3 worm cellular contexts compared by ENCODE assay signal in the genomic region with DNA sequence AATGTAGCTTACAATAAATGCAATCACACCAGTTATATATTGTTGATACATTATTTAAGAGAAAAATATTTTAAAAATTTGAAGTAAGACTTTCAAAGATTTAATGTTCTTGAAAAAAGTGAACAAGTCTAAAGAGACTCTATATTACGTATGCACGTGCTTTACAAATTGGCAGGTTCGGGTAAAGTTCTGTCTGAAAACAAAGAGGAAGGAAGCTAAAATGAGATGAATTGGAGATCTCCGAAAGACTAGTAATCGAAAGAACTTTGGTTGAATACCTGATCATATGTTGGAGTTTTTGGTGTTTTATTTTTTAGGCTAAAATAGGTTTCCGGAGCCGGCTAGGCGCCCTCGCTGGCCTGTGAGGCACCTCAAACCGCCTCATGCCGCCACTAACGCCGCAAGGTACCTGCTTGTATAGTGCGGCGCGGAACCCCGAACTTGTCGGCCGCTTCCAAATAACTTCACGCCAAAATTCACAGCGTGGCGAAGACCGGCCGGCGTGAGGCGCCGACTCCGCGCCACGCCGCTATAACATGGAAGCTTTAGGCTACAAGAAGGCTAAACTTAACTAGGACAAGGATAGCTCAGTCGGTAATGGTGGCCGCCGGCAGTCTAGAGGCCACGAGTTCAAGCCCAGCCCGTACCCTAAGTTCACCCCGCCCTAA.
TF ChIP-seq lines count a peak whose summit lies in the region.

TSS of gene srx-28 (minus strand) at position 51 of the 668 bp plus-strand sequence.

TF ChIP-seq in whole organism, L1 larva, 84 proteins besides CTCF, POLR2A, EP300 and RAD21:
- TF ChIP-seq unc-62 (GFP tag; optimal IDR thresholded peaks at IDR 0.05; lab: Kevin White, UChicago) (no peak), snpc-4 (tag; optimal IDR thresholded peaks at IDR 0.05; lab: Kevin White, UChicago) (peak; percentile 8)

TF ChIP-seq in whole organism, L4 larva, 104 proteins besides CTCF, POLR2A, EP300 and RAD21:
- no peak for TF ChIP-seq ceh-20 (GFP tag; IDR thresholded peaks at IDR 0.05; lab: Robert Waterston, UW)
- TF ChIP-seq D1046.2 (GFP tag; IDR thresholded peaks at IDR 0.05; lab: Robert Waterston, UW) = no peak
- no peak for TF ChIP-seq F37D6.2 (tag; optimal IDR thresholded peaks at IDR 0.05; lab: Kevin White, UChicago)
- no peak for TF ChIP-seq tra-1 (GFP tag; IDR thresholded peaks at IDR 0.05; lab: Robert Waterston, UW)
- TF ChIP-seq aly-2 (tag; optimal IDR thresholded peaks at IDR 0.05; lab: Kevin White, UChicago) = no peak
- TF ChIP-seq F44E2.7 (GFP tag; IDR thresholded peaks at IDR 0.05; lab: Robert Waterston, UW) = no peak
- TF ChIP-seq spr-3 (GFP tag; optimal IDR thresholded peaks at IDR 0.05; lab: Kevin White, UChicago) = no peak
- no peak for TF ChIP-seq rbr-2 (tag; optimal IDR thresholded peaks at IDR 0.05; lab: Kevin White, UChicago)
- peak; percentile 37 for TF ChIP-seq aha-1 (tag; lab: Kevin White, UChicago)
- 0 out of 2 replicates have a peak, but pooled peaks have one; percentile 48 for TF ChIP-seq dmd-9 (GFP tag; IDR thresholded peaks at IDR 0.05; lab: Robert Waterston, UW)
- TF ChIP-seq mdt-29 (GFP tag; IDR thresholded peaks at IDR 0.05; lab: Robert Waterston, UW) = no peak
- TF ChIP-seq nhr-111 (GFP tag; optimal IDR thresholded peaks at IDR 0.05; lab: Kevin White, UChicago) = no peak
- TF ChIP-seq set-16 (GFP tag; IDR thresholded peaks at IDR 0.05; lab: Robert Waterston, UW) = peak; percentile 86
- TF ChIP-seq ztf-7 (tag; optimal IDR thresholded peaks at IDR 0.05; lab: Kevin White, UChicago) = no peak

TF ChIP-seq in whole organism, young adult, 124 proteins besides CTCF, POLR2A, EP300 and RAD21 (continues in another document):
- TF ChIP-seq dox-1 (GFP tag; IDR thresholded peaks at IDR 0.05; lab: Robert Waterston, UW) (peak; percentile 47; the same call in 1 of the 2 replicates), ceh-100 (GFP tag; IDR thresholded peaks at IDR 0.05; lab: Robert Waterston, UW) (no peak), B0261.1 (tag; optimal IDR thresholded peaks at IDR 0.05; lab: Kevin White, UChicago) (peak; percentile 6), F10E7.11 (tag; optimal IDR thresholded peaks at IDR 0.05; lab: Kevin White, UChicago) (no peak), Y53G8AR.9 (GFP tag; conservative IDR thresholded peaks at IDR 0.05; lab: Robert Waterston, UW) (no peak), ztf-18 (tag; optimal IDR thresholded peaks at IDR 0.05; lab: Kevin White, UChicago) (no peak), ztf-26 (tag; optimal IDR thresholded peaks at IDR 0.05; lab: Kevin White, UChicago) (no peak), F37B4.10 (GFP tag; IDR thresholded peaks at IDR 0.05; lab: Robert Waterston, UW) (0 out of 2 replicates have a peak, but pooled peaks have one; percentile 84), D2030.7 (GFP tag; IDR thresholded peaks at IDR 0.05; lab: Robert Waterston, UW) (no peak), B0336.3 (GFP tag; IDR thresholded peaks at IDR 0.05; lab: Robert Waterston, UW) (no peak), ceh-91 (GFP tag; IDR thresholded peaks at IDR 0.05; lab: Robert Waterston, UW) (no peak), attf-6 (GFP tag; IDR thresholded peaks at IDR 0.05; lab: Robert Waterston, UW) (no peak), F33H1.4 (GFP tag; IDR thresholded peaks at IDR 0.05; lab: Robert Waterston, UW) (no peak), ztf-25 (GFP tag; IDR thresholded peaks at IDR 0.05; lab: Robert Waterston, UW) (0 out of 2 replicates have a peak, but pooled peaks have one; percentile 38), B0019.2 (GFP tag; conservative IDR thresholded peaks at IDR 0.05; lab: Robert Waterston, UW) (no peak), lin-40 (tag; optimal IDR thresholded peaks at IDR 0.05; lab: Kevin White, UChicago) (no peak), gei-17 (GFP tag; optimal IDR thresholded peaks at IDR 0.05; lab: Kevin White, UChicago) (no peak), dpff-1 (tag; optimal IDR thresholded peaks at IDR 0.05; lab: Kevin White, UChicago) (no peak), K12H6.12 (tag; optimal IDR thresholded peaks at IDR 0.05; lab: Kevin White, UChicago) (no peak), F22D6.2 (tag; optimal IDR thresholded peaks at IDR 0.05; lab: Kevin White, UChicago) (no peak), sdz-38 (tag; optimal IDR thresholded peaks at IDR 0.05; lab: Kevin White, UChicago) (no peak), egl-18 (GFP tag; IDR thresholded peaks at IDR 0.05; lab: Robert Waterston, UW) (no peak), C17E4.6 (GFP tag; IDR thresholded peaks at IDR 0.05; lab: Robert Waterston, UW) (no peak), T26A5.8 (tag; optimal IDR thresholded peaks at IDR 0.05; lab: Kevin White, UChicago) (no peak), lsl-1 (GFP tag; optimal IDR thresholded peaks at IDR 0.05; lab: Kevin White, UChicago) (no peak), somi-1 (GFP tag; optimal IDR thresholded peaks at IDR 0.05; lab: Kevin White, UChicago) (no peak), attf-3 (GFP tag; conservative IDR thresholded peaks at IDR 0.05; lab: Robert Waterston, UW) (no peak), nhr-179 (tag; optimal IDR thresholded peaks at IDR 0.05; lab: Kevin White, UChicago) (no peak), bed-1 (GFP tag; IDR thresholded peaks at IDR 0.05; lab: Robert Waterston, UW) (no peak), F23B12.7 (tag; optimal IDR thresholded peaks at IDR 0.05; lab: Kevin White, UChicago; ENCODE audit: insufficient read depth) (no peak), madf-8 (GFP tag; conservative IDR thresholded peaks at IDR 0.05; lab: Robert Waterston, UW) (no peak), mcd-1 (GFP tag; IDR thresholded peaks at IDR 0.05; lab: Robert Waterston, UW) (peak; percentile 43; the same call in 1 of the 2 replicates), hmg-20 (GFP tag; IDR thresholded peaks at IDR 0.05; lab: Robert Waterston, UW) (no peak), nhr-90 (tag; optimal IDR thresholded peaks at IDR 0.05; lab: Kevin White, UChicago) (no peak), lsy-27 (tag; optimal IDR thresholded peaks at IDR 0.05; lab: Kevin White, UChicago; ENCODE audit: borderline replicate concordance, insufficient read depth) (no peak), cebp-1 (GFP tag; IDR thresholded peaks at IDR 0.05; lab: Robert Waterston, UW) (no peak), cebp-1 (tag; optimal IDR thresholded peaks at IDR 0.05; lab: Kevin White, UChicago) (no peak), unc-130 (GFP tag; optimal IDR thresholded peaks at IDR 0.05; lab: Kevin White, UChicago) (no peak), Y67H2A.10 (GFP tag; conservative IDR thresholded peaks at IDR 0.05; lab: Robert Waterston, UW) (no peak), snpc-4 (GFP tag; optimal IDR thresholded peaks at IDR 0.05; lab: Kevin White, UChicago) (no peak), snpc-4 (tag; optimal IDR thresholded peaks at IDR 0.05; lab: Kevin White, UChicago) (peak in 2 of 4 experiments; percentile 75 to 87), cebp-2 (GFP tag; IDR thresholded peaks at IDR 0.05; lab: Robert Waterston, UW) (no peak), aptf-2 (GFP tag; conservative IDR thresholded peaks at IDR 0.05; lab: Robert Waterston, UW) (no peak), lag-1 (GFP tag; IDR thresholded peaks at IDR 0.05; lab: Robert Waterston, UW) (no peak), ceh-79 (tag; optimal IDR thresholded peaks at IDR 0.05; lab: Kevin White, UChicago) (no peak), ets-4 (GFP tag; optimal IDR thresholded peaks at IDR 0.05; lab: Kevin White, UChicago) (no peak), F39B2.1 (GFP tag; IDR thresholded peaks at IDR 0.05; lab: Robert Waterston, UW) (no peak), C06A6.2 (GFP tag; conservative IDR thresholded peaks at IDR 0.05; lab: Robert Waterston, UW) (no peak), xnd-1 (tag; optimal IDR thresholded peaks at IDR 0.05; lab: Kevin White, UChicago) (no peak), ama-1 (optimal IDR thresholded peaks at IDR 0.05; lab: Kevin White, UChicago) (no peak), ama-1 (GFP tag; optimal IDR thresholded peaks at IDR 0.05; lab: Kevin White, UChicago) (no peak), hrde-1 (tag; optimal IDR thresholded peaks at IDR 0.05; lab: Kevin White, UChicago; ENCODE audit: borderline replicate concordance) (no peak), nfyb-1 (GFP tag; IDR thresholded peaks at IDR 0.05; lab: Robert Waterston, UW) (peak; percentile 26; the same call in 1 of the 2 replicates), nhr-120 (GFP tag; IDR thresholded peaks at IDR 0.05; lab: Robert Waterston, UW) (no peak), zim-3 (tag; optimal IDR thresholded peaks at IDR 0.05; lab: Kevin White, UChicago) (no peak), hlh-12 (tag; optimal IDR thresholded peaks at IDR 0.05; lab: Kevin White, UChicago) (no peak), F49E8.2 (tag; optimal IDR thresholded peaks at IDR 0.05; lab: Kevin White, UChicago; ENCODE audit: insufficient read depth) (no peak), efl-1 (GFP tag; optimal IDR thresholded peaks at IDR 0.05; lab: Kevin White, UChicago) (no peak), mes-4 (tag; optimal IDR thresholded peaks at IDR 0.05; lab: Kevin White, UChicago) (no peak), snpc-3.4 (tag; optimal IDR thresholded peaks at IDR 0.05; lab: Kevin White, UChicago) (no peak), madf-6 (GFP tag; IDR thresholded peaks at IDR 0.05; lab: Robert Waterston, UW) (no peak), rpc-1 (optimal IDR thresholded peaks at IDR 0.05; lab: Kevin White, UChicago) (peak; percentile 29), rpc-1 (tag; optimal IDR thresholded peaks at IDR 0.05; lab: Kevin White, UChicago) (no peak), F57C9.4 (tag; optimal IDR thresholded peaks at IDR 0.05; lab: Kevin White, UChicago) (no peak), tbp1 (GFP tag; optimal IDR thresholded peaks at IDR 0.05; lab: Kevin White, UChicago) (no peak), rcor-1 (GFP tag; IDR thresholded peaks at IDR 0.05; lab: Robert Waterston, UW) (no peak), attf-5 (GFP tag; optimal IDR thresholded peaks at IDR 0.05; lab: Kevin White, UChicago) (no peak), lir-1 (GFP tag; conservative IDR thresholded peaks at IDR 0.05; lab: Robert Waterston, UW) (no peak), egrh-3 (GFP tag; IDR thresholded peaks at IDR 0.05; lab: Robert Waterston, UW) (peak; percentile 33; the same call in 1 of the 2 replicates), lin-26 (GFP tag; IDR thresholded peaks at IDR 0.05; lab: Robert Waterston, UW) (no peak), let-526 (GFP tag; IDR thresholded peaks at IDR 0.05; lab: Robert Waterston, UW) (no peak), ztf-22 (GFP tag; optimal IDR thresholded peaks at IDR 0.05; lab: Kevin White, UChicago) (no peak)
